Worm (Caenorhabditis elegans) whole organism, L3 larva: ENCODE data around the gene F19C6.4.

ENCODE experiments used
- aly-2 ChIP-seq: fragments of 150-350 bp; optimal IDR thresholded peaks from 2 replicates; lab custom pipeline; 2014; ENCODE audit warnings: missing biosample characterization, missing genetic modification characterization
- nhr-11 ChIP-seq: fragments of 150-350 bp; optimal IDR thresholded peaks from 2 replicates; lab custom pipeline; 2014; ENCODE audit warnings: missing biosample characterization, missing genetic modification characterization
- nhr-12 ChIP-seq: fragments of 150-350 bp; optimal IDR thresholded peaks from 2 replicates; lab custom pipeline; 2014; ENCODE audit warnings: missing biosample characterization, missing genetic modification characterization
- snpc-4 ChIP-seq: fragments of 150-350 bp; optimal IDR thresholded peaks from 2 replicates; lab custom pipeline; 2014; ENCODE audit warnings: missing biosample characterization, missing genetic modification characterization

- TF ChIP-seq nhr-11 (tag; lab: Kevin White, UChicago) (no peak), snpc-4 (no peak), nhr-12 (tag; lab: Kevin White, UChicago) (no peak), aly-2 (no peak)
Observed at ce11 chrX:10054410-10054800, 36.6 kb upstream of the F19C6.4 start.
